Worm (Caenorhabditis elegans) whole organism, midembryonic: ENCODE data around the gene acl-4.

ENCODE experiments used
- cog-1 ChIP-seq: sonication (generic microtip); optimal IDR thresholded peaks from 2 replicates; lab custom pipeline; 2016; ENCODE audit warnings: missing genetic modification characterization, missing compliant biosample characterization
- med-1 ChIP-seq: sonication (generic microtip); optimal IDR thresholded peaks from 2 replicates; lab custom pipeline; 2017; ENCODE audit warnings: missing genetic modification characterization, mild to moderate bottlenecking, missing compliant biosample characterization, antibody characterized with exemption, missing genetic modification reagents; ENCODE audit not compliant: insufficient read depth
- ztf-23 ChIP-seq: fragments of 200-800 bp; sonication (Bioruptor generic); IDR thresholded peaks from 2 replicates; pipeline ENCODE4 v1.3.6; 2022; ENCODE audit warnings: missing genetic modification reagents, missing genetic modification characterization, missing compliant biosample characterization
- ztf-29 ChIP-seq: fragments of 200-800 bp; sonication (Bioruptor generic); IDR thresholded peaks from 2 replicates; pipeline ENCODE4 v1.3.6; 2022; ENCODE audit warnings: missing genetic modification reagents, missing genetic modification characterization, missing compliant biosample characterization

DNA sequence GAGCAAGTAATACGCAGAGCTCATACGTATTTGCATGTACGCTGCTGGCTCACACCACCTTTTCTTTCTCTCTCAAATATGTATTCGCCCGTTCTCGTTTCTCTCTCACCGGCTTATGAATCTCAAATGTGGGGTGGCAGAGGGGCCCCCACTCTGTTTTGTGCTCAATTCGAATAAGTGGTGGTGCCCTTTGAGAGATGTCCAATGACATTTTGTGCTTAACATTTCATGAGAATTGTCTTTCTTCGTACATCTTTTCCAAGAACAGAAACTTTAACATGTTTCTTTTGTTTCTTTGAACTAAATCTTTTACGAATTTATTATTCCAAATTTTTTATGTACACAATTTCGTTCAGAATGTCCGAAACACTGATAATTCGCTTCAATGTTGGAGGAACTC, 13.8 kb upstream of the acl-4 start, which contains the start of gene F49H12.3:
- TF ChIP-seq cog-1 (no peak), ztf-29 (GFP tag; lab: Robert Waterston, UW) (no peak), ztf-23 (GFP tag; lab: Robert Waterston, UW) (no peak), med-1 (GFP tag; lab: Kevin White, UChicago) (no peak)
